Fruit fly (Drosophila melanogaster): ENCODE results near the gene CG12320.

CG12320 gene

DNA sequence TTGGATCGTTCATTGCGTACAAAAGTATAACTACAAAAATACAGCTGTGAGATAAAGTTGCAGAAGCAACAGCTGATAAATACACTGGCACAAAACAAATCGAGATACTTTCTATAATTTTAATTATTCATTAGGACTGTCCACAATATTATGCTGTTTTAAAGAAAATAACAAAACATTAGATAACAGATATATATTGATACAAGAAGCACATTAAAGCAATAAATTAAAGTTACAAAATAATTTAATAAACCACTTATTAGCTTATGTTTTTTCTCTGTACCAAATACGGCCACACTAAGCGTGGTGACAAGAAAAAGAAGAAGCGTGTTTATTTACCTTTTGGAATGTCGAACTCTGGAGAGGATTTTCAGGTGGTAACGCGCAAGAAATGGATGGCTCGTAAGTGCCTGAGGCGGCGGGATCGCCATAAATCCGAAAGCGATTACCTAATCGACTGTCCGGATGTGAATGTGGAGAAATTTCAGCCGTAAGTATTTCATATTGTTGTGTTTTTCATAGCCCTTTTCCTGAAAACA is 32.3 kb downstream of the CG12320 start, which contains the start of the genes CG7988 and CG7183 (continued):
- peak; percentile 96 for TF ChIP-seq CG18599 (GFP tag; optimal IDR thresholded peaks at IDR 0.05)
- peak; percentile 82 for TF ChIP-seq CG15073 (GFP tag; optimal IDR thresholded peaks at IDR 0.05)
- TF ChIP-seq Pdp1 (GFP tag; optimal IDR thresholded peaks at IDR 0.05) = peak; percentile 94 to 95
- TF ChIP-seq CG9932 (GFP tag; IDR thresholded peaks at IDR 0.05) = peak; percentile 98
- peak; percentile 93 for TF ChIP-seq org-1 (GFP tag; optimal IDR thresholded peaks at IDR 0.05)
- TF ChIP-seq vnd (GFP tag; IDR thresholded peaks at IDR 0.05; ENCODE audit: partially characterized antibody) = no peak
- no peak for TF ChIP-seq amos (GFP tag; IDR thresholded peaks at IDR 0.05; ENCODE audit: partially characterized antibody)
- peak; percentile 95 for TF ChIP-seq CG10267 (tag; optimal IDR thresholded peaks at IDR 0.05)
- TF ChIP-seq peb (GFP tag; IDR thresholded peaks at IDR 0.05) = peak; percentile 98
- TF ChIP-seq CG3163 (GFP tag; optimal IDR thresholded peaks at IDR 0.05) = peak; percentile 78
- TF ChIP-seq pnt (GFP tag; optimal IDR thresholded peaks at IDR 0.05) = peak; percentile 95
- peak; percentile 89 for TF ChIP-seq nom (GFP tag; optimal IDR thresholded peaks at IDR 0.05)
- TF ChIP-seq Rfx (GFP tag; IDR thresholded peaks at IDR 0.05) = peak; percentile 98
- TF ChIP-seq bbx (GFP tag; IDR thresholded peaks at IDR 0.05; ENCODE audit: partially characterized antibody) = no peak
- TF ChIP-seq CG16815 (GFP tag; optimal IDR thresholded peaks at IDR 0.05) = peak; percentile 97
- TF ChIP-seq usp (GFP tag; optimal IDR thresholded peaks at IDR 0.05) = no peak
- TF ChIP-seq wor (GFP tag; IDR thresholded peaks at IDR 0.05) = peak; percentile 97
- peak; percentile 84 for TF ChIP-seq gcm2 (GFP tag; optimal IDR thresholded peaks at IDR 0.05)
- TF ChIP-seq emc (GFP tag; optimal IDR thresholded peaks at IDR 0.05) = peak; percentile 83
- peak; percentile 95 for TF ChIP-seq Hmx (GFP tag; optimal IDR thresholded peaks at IDR 0.05)
- TF ChIP-seq Dek (tag; optimal IDR thresholded peaks at IDR 0.05) = peak; percentile 98
- peak; percentile 81 for TF ChIP-seq CG33213 (GFP tag; optimal IDR thresholded peaks at IDR 0.05)
- peak; percentile 98 for TF ChIP-seq CG2120 (GFP tag; optimal IDR thresholded peaks at IDR 0.05)
- TF ChIP-seq CG34376 (GFP tag; optimal IDR thresholded peaks at IDR 0.05) = peak; percentile 88
- TF ChIP-seq Jarid2 (GFP tag; optimal IDR thresholded peaks at IDR 0.05) = peak; percentile 77
- no peak for TF ChIP-seq CG8478 (optimal IDR thresholded peaks at IDR 0.05)
- peak; percentile 96 for TF ChIP-seq pum (GFP tag; optimal IDR thresholded peaks at IDR 0.05)
- TF ChIP-seq fd102C (GFP tag; optimal IDR thresholded peaks at IDR 0.05) = peak; percentile 95
- peak; percentile 97 for TF ChIP-seq Sox100B (GFP tag; optimal IDR thresholded peaks at IDR 0.05)
- peak; percentile 65 for TF ChIP-seq Dip2 (GFP tag; IDR thresholded peaks at IDR 0.05)
- TF ChIP-seq Mrtf (GFP tag; IDR thresholded peaks at IDR 0.05) = peak; percentile 97
- peak; percentile 89 for TF ChIP-seq CG4707 (GFP tag; optimal IDR thresholded peaks at IDR 0.05)
- peak; percentile 96 for TF ChIP-seq CG12769 (tag; optimal IDR thresholded peaks at IDR 0.05)
- TF ChIP-seq CG7928 (GFP tag; optimal IDR thresholded peaks at IDR 0.05) = peak; percentile 62
- peak; percentile 99 for TF ChIP-seq ro (GFP tag; IDR thresholded peaks at IDR 0.05)
- TF ChIP-seq chm (GFP tag; IDR thresholded peaks at IDR 0.05) = peak; percentile 97
- peak; percentile 94 for TF ChIP-seq Dip3 (GFP tag; optimal IDR thresholded peaks at IDR 0.05)
- TF ChIP-seq slp2 (GFP tag; optimal IDR thresholded peaks at IDR 0.05) = peak; percentile 86
- TF ChIP-seq CG13775 (GFP tag; optimal IDR thresholded peaks at IDR 0.05) = peak; percentile 98
- peak; percentile 73 for TF ChIP-seq CG10274 (GFP tag; optimal IDR thresholded peaks at IDR 0.05)
- peak; percentile 98 for TF ChIP-seq CG3726 (GFP tag; IDR thresholded peaks at IDR 0.05)
- TF ChIP-seq CG6791 (GFP tag; IDR thresholded peaks at IDR 0.05; ENCODE audit: partially characterized antibody) = no peak
- TF ChIP-seq scrt (GFP tag; optimal IDR thresholded peaks at IDR 0.05) = peak; percentile 89
- TF ChIP-seq CG1529 (GFP tag; optimal IDR thresholded peaks at IDR 0.05) = peak; percentile 94
- peak; percentile 94 to 98 for TF ChIP-seq Hr51 (GFP tag; optimal IDR thresholded peaks at IDR 0.05)
- TF ChIP-seq CG18619 (GFP tag; optimal IDR thresholded peaks at IDR 0.05) = peak; percentile 96
- TF ChIP-seq Opbp (GFP tag; IDR thresholded peaks at IDR 0.05; ENCODE audit: partially characterized antibody) = no peak
- TF ChIP-seq CG4328 (GFP tag; optimal IDR thresholded peaks at IDR 0.05) = peak; percentile 87
- peak; percentile 98 for TF ChIP-seq H15 (GFP tag; IDR thresholded peaks at IDR 0.05)
- TF ChIP-seq ewg (GFP tag; optimal IDR thresholded peaks at IDR 0.05) = peak; percentile 95

Data from whole organism, embryonic.